Fruit fly (Drosophila melanogaster): Measurements from ENCODE around the gene bnl.

The bnl gene

DNA sequence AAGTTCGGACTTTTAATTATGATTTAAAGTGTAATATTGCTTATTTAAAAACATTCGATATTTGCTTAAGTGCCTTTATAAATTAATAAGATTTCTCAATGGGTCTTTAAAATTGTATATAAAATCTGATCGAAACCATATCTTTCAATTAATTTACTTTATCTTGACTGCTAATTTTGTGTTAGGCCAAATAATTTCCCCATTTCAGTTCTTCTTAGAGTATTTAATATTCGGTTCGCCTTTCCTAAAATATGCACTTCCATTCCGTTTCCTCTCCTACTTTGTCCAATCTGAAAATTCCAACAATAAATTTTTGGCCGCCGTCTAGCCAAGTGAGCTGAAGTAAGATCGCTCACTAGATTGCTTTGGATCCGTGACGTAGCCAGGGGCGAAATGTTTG lies 12.1 kb downstream of the bnl start:
- TF ChIP-seq ttk (optimal IDR thresholded peaks at IDR 0.05): no peak
- TF ChIP-seq psq (optimal IDR thresholded peaks at IDR 0.05): no peak

DNA sequence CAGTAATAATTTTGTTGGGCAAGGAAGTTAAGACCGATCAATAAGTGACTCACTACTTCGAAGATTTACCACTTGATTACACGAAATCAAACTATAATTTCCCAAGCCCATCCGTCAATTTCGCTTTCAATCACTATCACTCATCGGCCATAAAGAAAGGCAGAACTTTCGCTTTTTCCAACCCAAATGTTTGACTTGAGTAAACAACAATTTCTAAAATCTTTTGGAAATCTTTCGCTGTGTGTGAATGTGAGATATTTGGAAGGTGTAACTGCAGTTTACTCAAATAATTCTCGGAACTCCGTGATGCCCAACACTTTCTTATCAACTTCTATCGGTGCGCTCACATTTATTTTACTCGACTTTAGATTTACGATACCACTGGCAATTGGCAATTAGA lies 14.5 kb downstream of the bnl start:
- TF ChIP-seq Myc (optimal IDR thresholded peaks at IDR 0.05) (no peak), ttk (optimal IDR thresholded peaks at IDR 0.05) (no peak), Sin3A (optimal IDR thresholded peaks at IDR 0.05) (no peak), psq (optimal IDR thresholded peaks at IDR 0.05) (no peak), h (optimal IDR thresholded peaks at IDR 0.05) (no peak), insv (optimal IDR thresholded peaks at IDR 0.05) (no peak)

DNA sequence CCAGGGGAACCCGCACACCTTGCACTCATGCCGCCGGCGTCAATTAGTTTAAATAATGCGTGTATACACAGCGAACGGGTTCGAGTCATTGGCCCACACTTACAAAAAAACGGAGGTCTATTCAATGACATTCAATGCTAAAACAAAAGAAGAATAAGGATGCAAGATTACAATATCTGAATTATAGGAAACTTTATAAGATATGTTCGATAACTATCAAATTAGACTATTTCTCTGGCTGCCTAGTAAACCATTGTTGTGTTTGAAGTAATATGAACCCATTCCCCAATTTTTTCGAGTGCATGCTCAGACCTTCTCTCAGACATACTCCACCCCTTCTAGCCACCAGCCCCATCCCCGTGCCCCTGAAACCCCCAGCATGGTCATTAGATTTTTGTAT lies 15.6 kb downstream of the bnl start:
- no peak for TF ChIP-seq h (optimal IDR thresholded peaks at IDR 0.05)
- no peak for TF ChIP-seq psq (optimal IDR thresholded peaks at IDR 0.05)
- no peak for TF ChIP-seq Myc (optimal IDR thresholded peaks at IDR 0.05)
- TF ChIP-seq Sin3A (optimal IDR thresholded peaks at IDR 0.05): no peak
- no peak for TF ChIP-seq ttk (optimal IDR thresholded peaks at IDR 0.05)
- no peak for TF ChIP-seq insv (optimal IDR thresholded peaks at IDR 0.05)

DNA sequence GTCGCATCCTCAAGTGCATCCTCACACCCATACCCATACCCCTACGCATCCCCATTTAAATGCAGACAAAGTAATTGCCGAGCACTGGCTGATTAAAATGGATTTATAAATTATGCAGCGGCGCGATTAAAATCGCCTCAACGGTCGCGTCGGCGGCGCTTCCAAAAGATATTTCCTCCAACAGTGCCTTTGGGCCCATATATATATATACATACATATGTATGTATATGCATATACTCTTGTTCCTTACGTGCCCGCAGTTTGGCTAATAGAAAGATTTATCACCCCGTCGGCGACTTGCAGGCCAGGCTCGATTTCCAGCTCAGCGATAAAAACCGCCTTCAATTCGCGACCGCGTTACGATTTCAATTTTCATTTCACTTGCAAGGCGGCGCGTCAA lies 19.9 kb downstream of the bnl start:
- TF ChIP-seq ttk (optimal IDR thresholded peaks at IDR 0.05) (no peak), Myc (optimal IDR thresholded peaks at IDR 0.05) (no peak), psq (optimal IDR thresholded peaks at IDR 0.05) (no peak), insv (optimal IDR thresholded peaks at IDR 0.05) (no peak), Sin3A (optimal IDR thresholded peaks at IDR 0.05) (no peak), h (optimal IDR thresholded peaks at IDR 0.05) (no peak)

DNA sequence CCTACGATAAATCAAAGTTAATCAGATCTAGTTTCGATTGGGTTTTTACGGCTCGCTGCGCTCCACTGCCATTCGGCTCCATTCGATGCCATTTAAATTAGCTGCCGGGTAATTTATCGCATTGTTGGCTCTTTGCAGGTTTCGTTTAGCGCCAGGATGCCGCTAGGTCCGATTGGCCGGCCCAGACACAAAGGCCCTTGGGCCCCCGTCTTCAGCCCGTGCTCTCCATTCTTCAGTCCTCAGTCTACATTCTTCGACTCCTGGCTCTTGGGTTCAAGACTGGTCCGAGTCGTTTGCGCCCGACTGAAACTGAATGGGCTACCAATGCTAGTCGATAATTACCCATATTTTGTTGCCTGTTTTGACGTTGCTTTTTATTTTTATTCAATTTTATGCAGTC lies 23.4 kb downstream of the bnl start:
- no peak for TF ChIP-seq Sin3A (optimal IDR thresholded peaks at IDR 0.05)
- TF ChIP-seq insv (optimal IDR thresholded peaks at IDR 0.05): no peak
- no peak for TF ChIP-seq psq (optimal IDR thresholded peaks at IDR 0.05)

DNA sequence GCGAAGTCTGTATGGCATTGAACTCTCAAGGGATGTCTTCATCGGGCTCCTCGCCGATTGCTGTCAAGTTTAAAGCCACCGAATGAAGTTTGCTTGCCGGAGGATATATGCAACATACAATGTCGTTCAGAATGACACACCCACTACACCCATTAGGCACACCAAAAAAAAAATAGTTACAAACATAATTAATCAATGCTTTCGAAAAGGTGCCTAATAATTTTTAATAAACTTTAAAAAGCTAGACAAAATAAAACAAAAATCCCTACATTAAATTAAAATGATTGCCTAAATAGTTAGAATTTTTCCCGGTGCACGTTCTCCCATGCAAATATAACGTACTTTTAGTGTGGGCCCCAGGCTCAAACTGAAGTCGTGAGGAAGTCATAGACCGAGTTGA lies 24.1 kb downstream of the bnl start:
- TF ChIP-seq Myc (optimal IDR thresholded peaks at IDR 0.05): no peak
- no peak for TF ChIP-seq ttk (optimal IDR thresholded peaks at IDR 0.05)
- no peak for TF ChIP-seq psq (optimal IDR thresholded peaks at IDR 0.05)
- TF ChIP-seq Sin3A (optimal IDR thresholded peaks at IDR 0.05): no peak
- no peak for TF ChIP-seq insv (optimal IDR thresholded peaks at IDR 0.05)
- TF ChIP-seq h (optimal IDR thresholded peaks at IDR 0.05): no peak

DNA sequence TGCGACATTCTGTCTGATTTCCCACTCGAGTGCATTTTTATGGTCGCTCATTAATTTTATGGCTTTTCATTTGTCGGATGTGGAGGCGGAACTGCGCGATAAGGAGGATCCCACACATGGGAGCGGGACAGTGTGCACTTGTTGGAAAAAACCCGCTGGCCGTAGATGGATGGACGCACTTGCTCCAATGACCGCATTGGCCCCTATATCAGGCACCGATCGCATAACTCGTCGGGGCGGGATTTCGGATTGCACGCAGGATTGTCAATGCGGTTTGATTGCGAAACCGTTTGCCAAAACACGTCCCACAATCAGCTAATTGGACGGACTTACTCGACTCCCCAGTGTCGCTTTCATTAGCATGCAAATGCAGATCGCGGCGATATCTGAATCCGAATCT lies 25.1 kb downstream of the bnl start:
- TF ChIP-seq Myc (optimal IDR thresholded peaks at IDR 0.05) (no peak), insv (optimal IDR thresholded peaks at IDR 0.05) (no peak), ttk (optimal IDR thresholded peaks at IDR 0.05) (no peak), Sin3A (optimal IDR thresholded peaks at IDR 0.05) (no peak)

DNA sequence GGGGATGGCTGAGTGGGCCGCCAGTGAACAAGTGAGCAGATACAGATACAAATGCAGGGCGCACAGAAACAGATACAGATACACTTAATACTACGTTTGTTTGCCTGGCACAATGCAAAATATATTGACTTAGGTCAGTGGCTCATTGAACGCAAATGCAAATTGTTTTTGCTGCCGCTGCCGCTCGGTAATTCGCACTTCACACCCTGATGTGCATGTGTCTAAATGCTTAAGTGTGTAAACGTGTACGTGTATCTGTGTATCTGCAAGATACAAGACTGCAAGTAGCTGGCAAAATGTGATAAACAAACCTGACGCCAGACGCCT lies 28.2 kb downstream of the bnl start:
- TF ChIP-seq Myc (optimal IDR thresholded peaks at IDR 0.05) (no peak), insv (optimal IDR thresholded peaks at IDR 0.05) (no peak), Sin3A (optimal IDR thresholded peaks at IDR 0.05) (no peak), psq (optimal IDR thresholded peaks at IDR 0.05) (no peak), h (optimal IDR thresholded peaks at IDR 0.05) (no peak), ttk (optimal IDR thresholded peaks at IDR 0.05) (no peak)

DNA sequence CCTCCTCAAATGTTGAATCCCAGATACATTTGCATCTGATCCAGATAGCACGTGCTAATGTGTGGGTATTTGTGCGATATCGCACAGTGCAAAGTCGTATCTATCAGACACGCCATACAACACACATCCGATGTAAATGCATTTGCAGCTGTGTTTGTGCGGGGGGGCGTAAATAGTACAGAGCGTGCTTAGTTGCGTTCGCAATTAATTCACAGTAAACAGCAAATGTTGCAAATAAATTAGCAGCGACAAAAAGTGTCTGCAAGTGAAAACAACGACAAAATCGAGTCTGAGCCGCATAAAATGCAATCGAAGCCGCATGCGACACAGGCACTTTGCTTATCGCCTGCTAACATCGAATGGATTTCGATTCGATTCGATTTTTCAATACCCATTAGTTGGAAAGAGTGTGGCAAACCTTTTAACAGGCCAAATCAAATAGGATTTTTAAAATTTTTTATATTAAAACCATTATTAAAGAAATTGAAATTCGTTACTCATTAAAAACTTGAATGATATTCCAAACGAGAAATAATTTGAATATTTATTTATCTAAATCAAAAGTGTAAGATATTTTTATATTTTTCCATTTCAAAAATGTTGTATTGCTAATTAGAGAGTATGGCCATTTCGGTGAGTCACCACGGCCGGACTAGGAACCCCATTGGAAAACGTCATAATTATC lies 28.7 kb downstream of the bnl start:
- TF ChIP-seq psq (optimal IDR thresholded peaks at IDR 0.05) (no peak), Sin3A (optimal IDR thresholded peaks at IDR 0.05) (no peak), insv (optimal IDR thresholded peaks at IDR 0.05) (no peak)

DNA sequence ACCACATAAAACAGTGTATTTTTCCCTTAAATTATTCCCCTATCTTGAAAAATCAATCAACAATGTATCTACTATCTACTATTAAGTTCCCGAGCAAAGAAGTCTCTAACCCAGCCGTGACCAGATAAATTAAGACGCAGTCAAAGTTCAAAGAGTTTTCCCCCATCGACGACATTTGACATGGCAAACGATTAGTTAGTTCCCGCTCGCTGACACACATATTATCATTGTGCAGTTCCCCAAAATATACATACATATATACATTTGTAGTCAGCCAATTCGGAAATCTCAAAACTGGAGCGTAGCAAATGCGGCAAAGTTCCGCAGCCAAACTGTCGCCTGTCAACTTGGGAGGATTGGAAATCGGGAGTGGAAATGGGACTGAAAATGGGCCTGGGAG lies 29.5 kb downstream of the bnl start:
- TF ChIP-seq ttk (optimal IDR thresholded peaks at IDR 0.05) (no peak), insv (optimal IDR thresholded peaks at IDR 0.05) (no peak), psq (optimal IDR thresholded peaks at IDR 0.05) (no peak), Myc (optimal IDR thresholded peaks at IDR 0.05) (no peak), h (optimal IDR thresholded peaks at IDR 0.05) (no peak), Sin3A (optimal IDR thresholded peaks at IDR 0.05) (no peak)

DNA sequence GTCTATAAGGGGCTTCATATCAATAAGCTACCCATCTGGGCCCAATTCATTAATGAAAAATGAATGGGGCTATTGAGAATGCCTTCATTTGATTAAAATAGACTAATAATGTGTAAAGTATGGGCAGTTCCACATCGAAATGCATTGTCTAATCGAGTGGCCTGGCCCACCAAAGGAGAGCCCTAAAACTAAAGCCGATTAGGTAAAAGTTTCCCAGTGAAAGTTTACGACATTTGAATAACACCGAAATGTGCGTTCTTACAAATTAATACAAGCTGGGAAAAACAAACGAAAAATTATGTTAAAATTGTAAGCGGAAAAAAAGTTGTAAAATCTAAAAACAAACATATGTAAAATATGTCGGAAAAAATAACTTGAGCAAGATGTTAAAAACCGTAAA lies 31.7 kb downstream of the bnl start:
- TF ChIP-seq psq (optimal IDR thresholded peaks at IDR 0.05): no peak
- no peak for TF ChIP-seq Sin3A (optimal IDR thresholded peaks at IDR 0.05)
- no peak for TF ChIP-seq insv (optimal IDR thresholded peaks at IDR 0.05)
- no peak for TF ChIP-seq h (optimal IDR thresholded peaks at IDR 0.05)
- no peak for TF ChIP-seq ttk (optimal IDR thresholded peaks at IDR 0.05)
- TF ChIP-seq Myc (optimal IDR thresholded peaks at IDR 0.05): no peak

DNA sequence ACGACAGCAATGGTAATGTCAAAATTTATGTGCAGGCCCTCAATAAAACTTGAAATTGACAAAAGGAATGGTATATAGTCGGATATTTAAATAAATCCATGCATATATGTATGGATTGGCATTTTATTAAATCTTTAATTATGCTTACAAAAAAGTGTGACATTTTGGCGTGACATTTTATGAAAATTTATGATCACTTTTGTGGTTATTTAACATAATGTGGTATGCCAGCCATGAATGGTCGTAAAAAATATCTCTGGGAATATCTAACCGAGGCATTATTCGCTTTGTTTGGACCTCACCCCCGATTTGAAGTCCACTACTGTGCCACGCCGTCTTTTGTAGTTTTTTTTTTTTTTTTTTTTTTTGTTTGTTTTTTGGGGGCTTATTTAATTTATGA lies 33.1 kb downstream of the bnl start:
- TF ChIP-seq ttk (optimal IDR thresholded peaks at IDR 0.05) (no peak), insv (optimal IDR thresholded peaks at IDR 0.05) (no peak)

DNA sequence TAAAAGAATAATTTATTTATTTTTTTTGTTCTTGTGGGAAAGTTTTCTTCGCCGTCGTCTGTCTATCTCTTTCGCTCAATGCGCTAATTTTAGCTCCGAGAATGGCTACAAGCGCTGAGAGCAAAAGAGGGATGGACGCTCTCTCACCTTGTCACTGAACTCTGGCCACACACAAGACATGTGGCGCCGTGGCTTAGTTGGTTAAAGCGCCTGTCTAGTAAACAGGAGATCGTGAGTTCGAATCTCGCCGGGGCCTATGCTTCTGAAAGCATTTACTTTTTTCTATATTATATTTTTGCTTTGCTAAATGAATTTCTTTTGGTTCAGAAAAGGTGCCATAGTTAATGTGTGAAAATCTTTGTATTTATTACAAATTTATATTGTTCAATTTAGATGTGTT lies 34.1 kb downstream of the bnl start:
- TF ChIP-seq Sin3A (optimal IDR thresholded peaks at IDR 0.05): no peak
- no peak for TF ChIP-seq h (optimal IDR thresholded peaks at IDR 0.05)
- no peak for TF ChIP-seq psq (optimal IDR thresholded peaks at IDR 0.05)
- TF ChIP-seq Myc (optimal IDR thresholded peaks at IDR 0.05): no peak
- TF ChIP-seq ttk (optimal IDR thresholded peaks at IDR 0.05): no peak
- TF ChIP-seq insv (optimal IDR thresholded peaks at IDR 0.05): no peak

DNA sequence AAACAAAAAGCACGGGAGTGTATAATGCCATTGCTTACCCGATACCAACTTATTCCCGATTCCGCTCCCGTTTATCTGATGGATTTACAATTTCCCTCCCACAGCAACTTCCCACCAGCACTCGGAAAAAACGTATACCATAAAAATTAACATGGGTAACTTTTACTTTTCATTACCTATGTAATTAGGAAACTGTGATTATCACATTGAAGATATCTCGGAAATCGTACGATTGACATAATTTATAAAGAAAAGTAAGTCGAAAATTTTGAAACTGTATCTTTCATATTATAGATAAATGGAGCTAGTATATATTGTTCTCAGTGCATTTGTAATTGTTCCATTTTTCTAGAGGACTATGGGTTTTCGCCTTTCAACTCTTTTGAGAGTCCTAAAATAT lies 34.9 kb downstream of the bnl start:
- TF ChIP-seq Sin3A (optimal IDR thresholded peaks at IDR 0.05): no peak
- no peak for TF ChIP-seq ttk (optimal IDR thresholded peaks at IDR 0.05)
